Worm (Caenorhabditis elegans) whole organism, L3 larva: ENCODE results near the gene srv-7.

Experiments used
- R02D3.7 ChIP-seq: fragments of 150-350 bp; optimal IDR thresholded peaks from 2 replicates; lab custom pipeline; 2014; ENCODE audit warnings: missing biosample characterization, missing genetic modification characterization
- ZK546.5 ChIP-seq: sonication (generic microtip); optimal IDR thresholded peaks from 2 replicates; lab custom pipeline; 2017; ENCODE audit warnings: missing biosample characterization, missing genetic modification characterization
- aly-2 ChIP-seq: fragments of 150-350 bp; optimal IDR thresholded peaks from 2 replicates; lab custom pipeline; 2014; ENCODE audit warnings: missing biosample characterization, missing genetic modification characterization
- ceh-16 ChIP-seq: sonication (generic microtip); optimal IDR thresholded peaks from 2 replicates; lab custom pipeline; 2017; ENCODE audit warnings: missing biosample characterization, missing genetic modification characterization
- ceh-28 ChIP-seq: fragments of 150-350 bp; optimal IDR thresholded peaks from 2 replicates; lab custom pipeline; 2014; ENCODE audit warnings: missing biosample characterization, missing genetic modification reagents, missing genetic modification characterization
- ceh-9 ChIP-seq: sonication (generic microtip); optimal IDR thresholded peaks from 2 replicates; lab custom pipeline; 2018; ENCODE audit warnings: missing biosample characterization, missing genetic modification characterization
- daf-12 ChIP-seq: fragments of 150-350 bp; optimal IDR thresholded peaks from 2 replicates; lab custom pipeline; 2014; ENCODE audit warnings: missing biosample characterization, missing genetic modification reagents, missing genetic modification characterization
- egl-27 ChIP-seq: sonication (generic microtip); optimal IDR thresholded peaks from 4 replicates; lab custom pipeline; 2017; ENCODE audit warnings: missing biosample characterization, missing genetic modification reagents, missing genetic modification characterization
- egl-5 ChIP-seq: fragments of 150-350 bp; optimal IDR thresholded peaks from 2 replicates; lab custom pipeline; 2017; ENCODE audit warnings: missing biosample characterization, missing genetic modification reagents, missing genetic modification characterization, inconsistent platforms
- elt-1 ChIP-seq: fragments of 150-350 bp; optimal IDR thresholded peaks from 2 replicates; lab custom pipeline; 2014; ENCODE audit warnings: missing biosample characterization, missing genetic modification characterization
- elt-2 ChIP-seq: sonication (generic microtip); optimal IDR thresholded peaks from 2 replicates; lab custom pipeline; 2016; ENCODE audit warnings: missing genetic modification reagents, mild to moderate bottlenecking, missing genetic modification characterization, missing compliant biosample characterization
- elt-3 ChIP-seq, 3 experiments: fragments of 150-350 bp in 1 of 3; sonication (generic microtip) in 2 of 3; optimal IDR thresholded peaks; 2 replicates in 2 of 3; 4 replicates in 1 of 3; lab custom pipeline; 2014 to 2017; ENCODE audit warnings: missing biosample characterization in 3 of 3, missing genetic modification characterization in 3 of 3
- eor-1 ChIP-seq, 2 experiments: fragments of 150-350 bp; optimal IDR thresholded peaks; 2 replicates each; lab custom pipeline; 2014 to 2018; ENCODE audit warnings: missing biosample characterization in 2 of 2, missing genetic modification characterization in 2 of 2
- fkh-2 ChIP-seq: fragments of 150-350 bp; optimal IDR thresholded peaks from 2 replicates; lab custom pipeline; 2014; ENCODE audit warnings: missing biosample characterization, missing genetic modification reagents, missing genetic modification characterization
- fos-1 ChIP-seq: fragments of 150-350 bp; optimal IDR thresholded peaks from 2 replicates; lab custom pipeline; 2014; ENCODE audit warnings: missing biosample characterization, missing genetic modification characterization
- hmg-11 ChIP-seq: sonication (generic microtip); optimal IDR thresholded peaks from 2 replicates; lab custom pipeline; 2016; ENCODE audit warnings: missing genetic modification characterization, missing compliant biosample characterization
- jun-1 ChIP-seq: fragments of 150-350 bp; optimal IDR thresholded peaks from 2 replicates; lab custom pipeline; 2014; ENCODE audit warnings: missing biosample characterization, missing genetic modification reagents, missing genetic modification characterization
- lin-15B ChIP-seq: fragments of 150-350 bp; optimal IDR thresholded peaks from 2 replicates; lab custom pipeline; 2014; ENCODE audit warnings: missing biosample characterization, missing genetic modification characterization
- lsy-12 ChIP-seq: sonication (generic microtip); optimal IDR thresholded peaks from 2 replicates; lab custom pipeline; 2016; ENCODE audit warnings: mild to moderate bottlenecking, missing genetic modification characterization, missing compliant biosample characterization
- mdl-1 ChIP-seq: fragments of 150-350 bp; optimal IDR thresholded peaks from 2 replicates; lab custom pipeline; 2014; ENCODE audit warnings: missing biosample characterization, missing genetic modification characterization
- nfya-1 ChIP-seq: sonication (generic microtip); optimal IDR thresholded peaks from 2 replicates; lab custom pipeline; 2017; ENCODE audit warnings: missing genetic modification characterization, mild to moderate bottlenecking, missing compliant biosample characterization, antibody characterized with exemption, moderate library complexity; ENCODE audit not compliant: insufficient read depth
- nhr-12 ChIP-seq: fragments of 150-350 bp; optimal IDR thresholded peaks from 2 replicates; lab custom pipeline; 2014; ENCODE audit warnings: missing biosample characterization, missing genetic modification characterization
- nhr-23 ChIP-seq: fragments of 150-350 bp; optimal IDR thresholded peaks from 2 replicates; lab custom pipeline; 2014; ENCODE audit warnings: missing biosample characterization, missing genetic modification reagents, missing genetic modification characterization
- nhr-25 ChIP-seq: sonication (generic microtip); optimal IDR thresholded peaks from 2 replicates; lab custom pipeline; 2017; ENCODE audit warnings: missing biosample characterization, missing genetic modification characterization
- nhr-28 ChIP-seq: fragments of 150-350 bp; optimal IDR thresholded peaks from 2 replicates; lab custom pipeline; 2014; ENCODE audit warnings: missing biosample characterization, missing genetic modification characterization
- nhr-43 ChIP-seq: sonication (generic microtip); optimal IDR thresholded peaks from 2 replicates; lab custom pipeline; 2016; ENCODE audit warnings: mild to moderate bottlenecking, missing genetic modification characterization, missing compliant biosample characterization; ENCODE audit not compliant: poor library complexity, severe bottlenecking
- nhr-67 ChIP-seq: fragments of 150-350 bp; optimal IDR thresholded peaks from 2 replicates; lab custom pipeline; 2014; ENCODE audit warnings: missing biosample characterization, missing genetic modification characterization
- nhr-77 ChIP-seq: fragments of 150-350 bp; optimal IDR thresholded peaks from 2 replicates; lab custom pipeline; 2014; ENCODE audit warnings: missing biosample characterization, missing genetic modification characterization
- pha-4 ChIP-seq: fragments of 150-350 bp; optimal IDR thresholded peaks from 2 replicates; lab custom pipeline; 2014; ENCODE audit warnings: missing biosample characterization, missing genetic modification reagents, missing genetic modification characterization
- pqm-1 ChIP-seq: fragments of 150-350 bp; optimal IDR thresholded peaks from 2 replicates; lab custom pipeline; 2017; ENCODE audit warnings: missing biosample characterization, missing genetic modification characterization, inconsistent platforms
- sea-2 ChIP-seq: fragments of 150-350 bp; sonication (generic microtip); optimal IDR thresholded peaks from 4 replicates; lab custom pipeline; 2014; ENCODE audit warnings: missing biosample characterization, missing genetic modification reagents, missing genetic modification characterization
- skn-1 ChIP-seq: fragments of 150-350 bp; optimal IDR thresholded peaks from 2 replicates; lab custom pipeline; 2014; ENCODE audit warnings: missing biosample characterization, missing genetic modification characterization
- tbx-2 ChIP-seq: sonication (generic microtip); optimal IDR thresholded peaks from 2 replicates; lab custom pipeline; 2016; ENCODE audit warnings: mild to moderate bottlenecking, missing genetic modification characterization, missing compliant biosample characterization
- unc-39 ChIP-seq: sonication (generic microtip); optimal IDR thresholded peaks from 4 replicates; lab custom pipeline; 2017; ENCODE audit warnings: missing biosample characterization, missing genetic modification characterization
- unc-62 ChIP-seq: fragments of 150-350 bp; sonication (generic microtip); optimal IDR thresholded peaks from 4 replicates; lab custom pipeline; 2014; ENCODE audit warnings: missing biosample characterization, missing genetic modification reagents, missing genetic modification characterization
- zag-1 ChIP-seq: fragments of 150-350 bp; optimal IDR thresholded peaks from 2 replicates; lab custom pipeline; 2014; ENCODE audit warnings: missing biosample characterization, missing genetic modification characterization
- ztf-11 ChIP-seq: fragments of 150-350 bp; optimal IDR thresholded peaks from 2 replicates; lab custom pipeline; 2014; ENCODE audit warnings: missing biosample characterization, missing genetic modification characterization
- ztf-4 ChIP-seq: fragments of 150-350 bp; optimal IDR thresholded peaks from 2 replicates; lab custom pipeline; 2014; ENCODE audit warnings: missing biosample characterization, missing genetic modification characterization

srv-7 gene

DNA sequence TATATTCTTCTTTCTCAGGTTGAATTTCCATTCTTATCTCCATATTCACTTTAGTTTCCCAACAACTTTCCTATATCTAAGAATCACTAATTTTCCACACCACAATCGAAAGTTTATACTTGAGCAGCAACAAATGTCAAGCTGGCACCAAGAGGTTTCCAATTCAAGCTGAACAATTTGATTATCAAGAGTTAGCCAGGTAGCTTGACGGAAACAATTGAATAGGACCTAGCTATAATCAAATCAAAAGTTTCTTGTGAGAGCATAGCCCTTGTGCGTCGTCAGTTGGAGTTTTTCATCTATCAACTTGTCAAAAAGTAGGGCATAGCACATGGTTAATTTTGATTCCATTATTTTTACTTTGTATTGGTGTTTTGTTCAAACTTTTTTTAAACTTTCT lies 7.8 kb upstream of the srv-7 start:
- TF ChIP-seq zag-1 (no peak), nhr-28 (tag; lab: Kevin White, UChicago) (no peak), ceh-28 (tag; lab: Kevin White, UChicago) (no peak), pha-4 (tag; lab: Kevin White, UChicago) (no peak), eor-1 (tag; optimal IDR thresholded peaks at IDR 0.05; lab: Kevin White, UChicago) (no peak), unc-62 (no peak), fkh-2 (tag; lab: Kevin White, UChicago) (no peak), nhr-77 (tag; lab: Kevin White, UChicago) (no peak), nfya-1 (tag; lab: Kevin White, UChicago) (no peak), jun-1 (tag; lab: Kevin White, UChicago) (no peak)
- TF ChIP-seq, all 47 proteins: peak for 0

- TF ChIP-seq nhr-77 (tag; lab: Kevin White, UChicago) (no peak), unc-62 (no peak), egl-5 (tag; lab: Kevin White, UChicago) (peak; percentile 14), nfya-1 (tag; lab: Kevin White, UChicago) (peak; percentile 56), fkh-2 (tag; lab: Kevin White, UChicago) (no peak), jun-1 (tag; lab: Kevin White, UChicago) (no peak), hmg-11 (no peak), elt-2 (tag; lab: Kevin White, UChicago) (peak; percentile 18), unc-39 (tag; lab: Kevin White, UChicago) (no peak), mdl-1 (tag; lab: Kevin White, UChicago) (no peak), ceh-16 (tag; lab: Kevin White, UChicago) (no peak), nhr-67 (no peak), zag-1 (no peak), lsy-12 (tag; lab: Kevin White, UChicago) (no peak), daf-12 (tag; lab: Kevin White, UChicago) (peak; percentile 40), pqm-1 (tag; lab: Kevin White, UChicago) (peak; percentile 33), nhr-25 (tag; lab: Kevin White, UChicago) (peak; percentile 50), pha-4 (tag; lab: Kevin White, UChicago) (peak; percentile 52)
- TF ChIP-seq, all 47 proteins: peak for 7
Observed at ce11 chrX:5653813-5654212, 6.0 kb upstream of the srv-7 start, which contains the start of gene T22B7.7. TSS of gene T22B7.7 (minus strand) at chrX:5654074.

- TF ChIP-seq eor-1 (tag; optimal IDR thresholded peaks at IDR 0.05; lab: Kevin White, UChicago) (no peak), sea-2 (GFP tag; lab: Kevin White, UChicago) (no peak), ceh-16 (tag; lab: Kevin White, UChicago) (no peak), fos-1 (no peak), pha-4 (tag; lab: Kevin White, UChicago) (no peak), daf-12 (tag; lab: Kevin White, UChicago) (no peak), elt-1 (tag; lab: Kevin White, UChicago) (no peak), nhr-25 (tag; lab: Kevin White, UChicago) (no peak), skn-1 (no peak), nhr-67 (no peak), aly-2 (tag; lab: Kevin White, UChicago) (no peak), elt-2 (tag; lab: Kevin White, UChicago) (no peak)
Observed at ce11 chrX:5646951-5647423, 797 bp downstream of the srv-7 start, which contains the start of gene T22B7.3. TSS of gene T22B7.3 (plus strand) at chrX:5647373.

DNA sequence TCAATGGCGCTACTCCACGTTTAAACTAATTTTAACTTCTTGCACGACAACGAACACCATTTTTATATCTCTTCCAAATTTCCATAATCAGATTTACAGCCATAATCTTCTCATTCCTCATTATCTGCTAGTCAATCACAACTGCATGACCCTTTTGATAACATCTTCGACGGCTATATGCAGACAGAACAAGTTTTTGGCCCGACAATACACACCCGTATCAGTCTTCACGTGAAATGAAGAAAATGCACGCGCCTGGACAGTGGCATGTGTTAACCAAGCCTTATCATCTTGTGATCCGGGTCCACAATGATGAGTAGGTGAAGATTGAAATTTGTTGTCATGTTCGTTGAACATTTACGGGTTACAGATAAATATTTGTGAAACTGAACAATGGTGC lies 2.2 kb downstream of the srv-7 start:
- TF ChIP-seq sea-2 (GFP tag; lab: Kevin White, UChicago) (no peak), nhr-77 (tag; lab: Kevin White, UChicago) (no peak), nhr-12 (tag; lab: Kevin White, UChicago) (no peak), R02D3.7 (tag; lab: Kevin White, UChicago) (no peak), nhr-28 (tag; lab: Kevin White, UChicago) (no peak), nhr-67 (no peak), eor-1 (tag; optimal IDR thresholded peaks at IDR 0.05; lab: Kevin White, UChicago) (no peak), nfya-1 (tag; lab: Kevin White, UChicago) (no peak), unc-62 (no peak), nhr-43 (tag; lab: Kevin White, UChicago) (peak; percentile 89), ceh-16 (tag; lab: Kevin White, UChicago) (no peak), nhr-23 (tag; lab: Kevin White, UChicago) (peak; percentile 44), mdl-1 (tag; lab: Kevin White, UChicago) (peak; percentile 1), unc-39 (tag; lab: Kevin White, UChicago) (no peak), hmg-11 (no peak), ZK546.5 (tag; lab: Kevin White, UChicago) (no peak), tbx-2 (tag; lab: Kevin White, UChicago) (no peak), ztf-4 (tag; lab: Kevin White, UChicago) (no peak), elt-3 (tag; optimal IDR thresholded peaks at IDR 0.05; lab: Kevin White, UChicago) (peak in 1 of 3 experiments; percentile 55), nhr-25 (tag; lab: Kevin White, UChicago) (peak; percentile 76), egl-27 (no peak), ztf-11 (tag; lab: Kevin White, UChicago) (no peak), lin-15B (tag; lab: Kevin White, UChicago) (no peak), ceh-9 (tag; lab: Kevin White, UChicago) (no peak), elt-1 (tag; lab: Kevin White, UChicago) (peak; percentile 82), egl-5 (tag; lab: Kevin White, UChicago) (no peak)
